Worm (Caenorhabditis elegans) whole organism, late embryonic: Measurements from ENCODE around the gene C29E4.10.

Source experiments
- T23F11.4 ChIP-seq: fragments of 200-800 bp; sonication (Bioruptor generic); optimal IDR thresholded peaks from 2 replicates; lab custom pipeline; 2018; ENCODE audit warnings: mild to moderate bottlenecking, missing genetic modification characterization, missing compliant biosample characterization
- ama-1 ChIP-seq: fragments of 150-350 bp; optimal IDR thresholded peaks from 2 replicates; lab custom pipeline; 2014
- ceh-30 ChIP-seq: fragments of 150-350 bp; optimal IDR thresholded peaks from 2 replicates; lab custom pipeline; 2014; ENCODE audit warnings: missing biosample characterization, missing genetic modification characterization
- nhr-11 ChIP-seq: fragments of 150-350 bp; optimal IDR thresholded peaks from 2 replicates; lab custom pipeline; 2014; ENCODE audit warnings: missing biosample characterization, missing genetic modification characterization
- pag-3 ChIP-seq: sonication (generic microtip); optimal IDR thresholded peaks from 2 replicates; lab custom pipeline; 2016; ENCODE audit warnings: missing compliant biosample characterization, missing genetic modification characterization, borderline replicate concordance
- pat-9 ChIP-seq: fragments of 200-800 bp; sonication (Bioruptor generic); optimal IDR thresholded peaks from 2 replicates; lab custom pipeline; 2018; ENCODE audit warnings: mild to moderate bottlenecking, missing genetic modification characterization, moderate library complexity, missing compliant biosample characterization

DNA sequence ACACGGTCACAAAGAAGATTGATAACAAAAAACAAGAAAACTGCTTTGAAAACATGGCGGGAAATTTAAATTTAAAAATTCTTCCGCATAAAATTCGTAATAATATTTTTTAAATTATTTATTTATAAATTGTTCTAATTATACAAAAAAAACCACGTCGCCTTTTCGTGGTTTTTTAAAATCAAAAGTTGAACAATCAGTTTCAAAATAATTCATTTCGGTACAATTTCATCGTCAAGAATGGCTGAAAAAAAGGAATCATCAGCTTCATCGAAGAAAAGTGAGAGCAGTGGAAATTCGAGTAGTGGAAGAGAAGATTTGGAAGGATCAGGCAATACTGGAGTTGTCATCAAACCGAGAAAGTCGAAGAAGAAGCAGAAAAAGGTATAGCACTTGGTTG, 31.5 kb downstream of the C29E4.10 start, which contains the start of the genes F54H12.8 and F54H12.7:
- TF ChIP-seq pat-9 (tag; lab: Kevin White, UChicago) (no peak), ama-1 (lab: Kevin White, UChicago) (no peak), ceh-30 (no peak), pag-3 (tag; lab: Kevin White, UChicago) (no peak), T23F11.4 (GFP tag; lab: Kevin White, UChicago) (no peak), nhr-11 (no peak)
